Worm (Caenorhabditis elegans) whole organism, L4/young adult: ENCODE results near the gene fbxa-120.

Source experiments
- W03F9.2 ChIP-seq: fragments of 150-350 bp; optimal IDR thresholded peaks from 2 replicates; lab custom pipeline; 2014; ENCODE audit warnings: missing biosample characterization, missing genetic modification characterization
- dao-5 ChIP-seq: sonication (generic microtip); optimal IDR thresholded peaks from 2 replicates; lab custom pipeline; 2016; ENCODE audit warnings: missing genotype, missing genetic modification characterization, moderate library complexity, missing compliant biosample characterization
- him-1 ChIP-seq: sonication (generic microtip); optimal IDR thresholded peaks from 2 replicates; lab custom pipeline; 2016; ENCODE audit warnings: missing genotype, missing genetic modification reagents, missing genetic modification characterization, missing compliant biosample characterization

Gene fbxa-120

ce11 chrX:17324954-17325353, 22.4 kb downstream of the fbxa-120 start:
- TF ChIP-seq W03F9.2 (tag; lab: Kevin White, UChicago): no peak
- no peak for TF ChIP-seq him-1 (tag; lab: Kevin White, UChicago)
- no peak for TF ChIP-seq dao-5 (tag; lab: Kevin White, UChicago)

DNA sequence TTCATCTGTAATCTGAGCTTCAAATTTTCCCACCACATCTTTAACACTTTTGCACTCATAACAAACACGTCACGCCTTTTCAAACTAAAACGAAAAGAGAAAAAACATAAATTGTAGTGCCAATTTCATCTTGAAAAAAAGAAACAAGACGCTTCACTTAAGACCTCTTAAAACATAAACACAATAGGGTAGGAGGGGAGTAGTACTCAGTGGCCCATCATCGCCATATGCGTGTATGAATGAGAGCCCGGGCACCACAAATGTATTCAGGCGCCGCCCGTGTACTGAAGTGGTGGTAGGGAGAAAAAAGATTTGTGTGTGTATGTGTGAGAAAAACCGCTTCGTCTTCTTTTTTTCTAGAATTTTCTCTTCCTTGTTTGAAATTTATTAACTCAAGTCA, 24.7 kb downstream of the fbxa-120 start:
- TF ChIP-seq W03F9.2 (tag; lab: Kevin White, UChicago): no peak
- no peak for TF ChIP-seq him-1 (tag; lab: Kevin White, UChicago)
- no peak for TF ChIP-seq dao-5 (tag; lab: Kevin White, UChicago)

ce11 chrX:17329075-17329474, 26.6 kb downstream of the fbxa-120 start:
- no peak for TF ChIP-seq W03F9.2 (tag; lab: Kevin White, UChicago)
- no peak for TF ChIP-seq him-1 (tag; lab: Kevin White, UChicago)
- TF ChIP-seq dao-5 (tag; lab: Kevin White, UChicago): no peak

DNA sequence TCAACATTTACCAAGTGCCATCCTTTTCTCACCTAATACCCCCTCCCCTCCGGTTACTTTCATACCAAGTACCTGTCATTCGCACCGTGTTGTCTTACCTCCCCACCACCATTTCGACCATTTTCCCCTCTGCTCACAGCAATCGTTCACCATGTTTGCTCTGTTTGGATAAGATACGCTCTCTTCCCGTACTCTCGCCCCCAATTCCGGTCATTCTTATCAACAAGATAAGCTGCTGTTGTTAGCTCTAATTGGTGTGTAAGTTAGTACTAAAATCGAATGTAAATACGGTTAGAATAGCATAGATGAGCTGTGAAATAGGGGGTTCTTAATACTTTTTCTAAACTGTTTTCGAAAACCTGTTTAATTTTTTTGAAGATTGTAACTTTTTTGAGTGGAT, 28.1 kb downstream of the fbxa-120 start:
- TF ChIP-seq W03F9.2 (tag; lab: Kevin White, UChicago): no peak
- TF ChIP-seq dao-5 (tag; lab: Kevin White, UChicago): no peak

DNA sequence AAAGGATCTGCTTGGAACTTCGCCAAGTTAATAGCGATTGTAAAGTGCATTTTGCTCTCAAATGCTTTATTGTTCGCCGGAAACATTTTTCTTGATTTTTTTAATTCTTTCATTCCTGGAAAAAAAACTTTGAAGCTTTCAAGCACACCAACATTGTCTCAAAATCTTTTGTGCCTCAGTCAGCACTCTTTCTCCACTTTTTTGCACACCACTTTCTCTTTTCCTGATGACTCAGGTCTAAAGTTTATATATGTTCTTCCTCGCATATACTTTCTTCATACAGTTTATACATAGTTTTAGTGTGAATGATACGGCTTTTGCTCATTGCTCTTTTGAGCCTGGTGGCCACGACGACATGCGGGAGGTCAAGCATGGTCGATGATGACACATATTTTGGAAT, 31.2 kb downstream of the fbxa-120 start, which contains the start of gene C53C11.5:
Gene C53C11.5 (plus strand): TSS at position 301 of the 400 bp plus-strand sequence.
- no peak for TF ChIP-seq W03F9.2 (tag; lab: Kevin White, UChicago)
- no peak for TF ChIP-seq him-1 (tag; lab: Kevin White, UChicago)
- no peak for TF ChIP-seq dao-5 (tag; lab: Kevin White, UChicago)

DNA sequence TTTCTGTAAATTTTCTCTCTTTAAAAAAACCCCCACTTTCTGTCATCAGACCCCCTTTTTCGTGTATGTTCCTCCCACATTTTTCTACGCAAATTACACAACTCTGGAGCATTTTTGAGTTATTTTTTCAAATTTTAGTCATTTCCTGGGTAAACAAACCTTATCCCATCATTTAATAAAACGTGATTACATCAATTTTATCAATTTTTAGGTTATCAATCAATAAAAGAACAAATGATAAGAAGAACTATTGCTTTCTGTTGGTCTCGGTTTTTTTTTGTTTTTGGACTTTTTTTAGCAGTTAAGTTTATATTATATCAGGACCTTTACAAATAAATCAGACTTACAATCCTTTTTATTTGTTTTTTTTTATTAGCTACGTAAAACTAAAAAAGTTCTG, 33.8 kb downstream of the fbxa-120 start, which contains the start of gene C53C11.2:
Gene C53C11.2 (plus strand): TSS at position 284 of the 400 bp plus-strand sequence.
- TF ChIP-seq dao-5 (tag; lab: Kevin White, UChicago): no peak

ce11 chrX:17338944-17339343, 36.4 kb downstream of the fbxa-120 start:
- TF ChIP-seq W03F9.2 (tag; lab: Kevin White, UChicago): no peak

DNA sequence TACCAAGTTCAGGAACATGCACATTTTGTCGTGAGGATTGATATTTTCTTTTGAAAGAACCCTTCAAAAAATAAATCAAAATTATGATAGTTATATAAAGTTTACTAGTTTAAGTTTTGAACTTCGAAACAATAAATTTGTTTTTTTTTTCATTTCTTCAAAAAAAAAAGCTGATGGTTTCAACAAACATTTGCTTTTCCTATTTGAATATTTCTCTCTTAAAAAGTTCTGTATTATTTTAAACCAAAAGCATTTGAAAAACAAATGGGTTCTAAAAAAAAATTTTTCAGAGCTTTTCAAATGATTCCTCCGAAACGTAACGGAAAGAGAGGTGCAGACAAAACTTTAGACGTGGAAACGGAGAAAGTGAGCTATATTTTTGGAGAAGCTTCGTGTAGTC, 38.0 kb downstream of the fbxa-120 start, which contains the start of gene C53C11.1:
Gene C53C11.1 (plus strand): TSS at position 301 of the 400 bp plus-strand sequence.
- TF ChIP-seq him-1 (tag; lab: Kevin White, UChicago) (no peak), dao-5 (tag; lab: Kevin White, UChicago) (no peak), W03F9.2 (tag; lab: Kevin White, UChicago) (no peak)

ce11 chrX:17349411-17349810, 46.9 kb downstream of the fbxa-120 start:
- no peak for TF ChIP-seq him-1 (tag; lab: Kevin White, UChicago)

DNA sequence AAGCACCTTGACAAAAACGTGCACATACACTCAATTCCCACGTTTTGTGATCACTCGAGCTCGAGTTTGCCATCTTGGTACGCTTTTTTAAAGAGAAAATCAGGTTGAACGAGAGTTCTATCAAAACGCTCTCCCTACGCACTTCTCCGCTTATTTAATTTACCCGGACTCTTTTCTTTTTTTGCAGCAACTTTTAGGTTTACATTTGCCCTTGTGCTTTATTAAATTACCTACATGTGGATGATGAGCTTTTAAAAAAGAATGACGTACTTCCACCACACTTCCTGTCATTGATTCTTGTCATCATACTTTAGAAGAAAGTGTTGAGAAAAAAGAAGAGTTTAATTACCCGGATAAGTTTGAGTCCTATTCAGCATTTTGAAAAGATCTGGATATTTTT, 49.6 kb downstream of the fbxa-120 start:
- no peak for TF ChIP-seq dao-5 (tag; lab: Kevin White, UChicago)
- no peak for TF ChIP-seq W03F9.2 (tag; lab: Kevin White, UChicago)
- no peak for TF ChIP-seq him-1 (tag; lab: Kevin White, UChicago)
